Fruit fly (Drosophila melanogaster) whole organism, embryonic: ENCODE measurements around the gene CG14221.

Source experiments
- CG10147 ChIP-seq: fragments of 200-800 bp; sonication (Bioruptor generic); optimal IDR thresholded peaks from 2 replicates; lab custom pipeline; 2019; ENCODE audit warnings: missing biosample characterization, mild to moderate bottlenecking, missing genetic modification characterization, moderate library complexity
- CG11085 ChIP-seq: fragments of 200-800 bp; sonication (Bioruptor generic); IDR thresholded peaks from 2 replicates; pipeline ENCODE4 v1.3.6; 2022; ENCODE audit warnings: missing biosample characterization, missing genetic modification characterization
- CG12155 ChIP-seq: fragments of 200-800 bp; sonication (Bioruptor generic); optimal IDR thresholded peaks from 3 replicates; lab custom pipeline; 2016; ENCODE audit warnings: missing biosample characterization, missing genetic modification characterization
- CG12236 ChIP-seq: fragments of 200-800 bp; sonication (Bioruptor generic); optimal IDR thresholded peaks from 2 replicates; lab custom pipeline; 2016; ENCODE audit warnings: missing biosample characterization, missing genetic modification characterization
- CG12769 ChIP-seq: fragments of 200-800 bp; sonication (Bioruptor generic); optimal IDR thresholded peaks from 2 replicates; lab custom pipeline; 2019; ENCODE audit warnings: missing biosample characterization, mild to moderate bottlenecking, missing genetic modification characterization, moderate library complexity
- CG15479 ChIP-seq: fragments of 200-800 bp; sonication (Bioruptor generic); optimal IDR thresholded peaks from 3 replicates; lab custom pipeline; 2019; ENCODE audit warnings: missing biosample characterization, mild to moderate bottlenecking, missing genetic modification characterization, moderate library complexity
- CG1602 ChIP-seq: fragments of 200-800 bp; sonication (Bioruptor generic); optimal IDR thresholded peaks from 3 replicates; lab custom pipeline; 2016; ENCODE audit warnings: missing biosample characterization, missing genetic modification characterization
- CG17186 ChIP-seq: fragments of 200-800 bp; sonication (Bioruptor generic); optimal IDR thresholded peaks from 3 replicates; lab custom pipeline; 2017; ENCODE audit warnings: missing biosample characterization, missing genetic modification reagents, missing genetic modification characterization
- CG17612 ChIP-seq: fragments of 200-800 bp; sonication (Bioruptor generic); IDR thresholded peaks from 2 replicates; pipeline ENCODE4 v1.3.6; 2022; ENCODE audit warnings: missing biosample characterization, missing genetic modification characterization
- CG1832 ChIP-seq: fragments of 200-800 bp; sonication (Bioruptor generic); optimal IDR thresholded peaks from 2 replicates; lab custom pipeline; 2017; ENCODE audit warnings: missing biosample characterization, mild to moderate bottlenecking, missing genetic modification characterization, inconsistent platforms
- CG2678 ChIP-seq: fragments of 200-800 bp; sonication (Bioruptor generic); optimal IDR thresholded peaks from 3 replicates; lab custom pipeline; 2019; ENCODE audit warnings: missing biosample characterization, mild to moderate bottlenecking, missing genetic modification characterization, moderate library complexity
- CG3163 ChIP-seq: fragments of 200-800 bp; sonication (Bioruptor generic); optimal IDR thresholded peaks from 3 replicates; lab custom pipeline; 2016; ENCODE audit warnings: missing biosample characterization, missing genetic modification characterization
- CG33557 ChIP-seq: fragments of 200-800 bp; sonication (Bioruptor generic); optimal IDR thresholded peaks from 2 replicates; lab custom pipeline; 2019; ENCODE audit warnings: missing biosample characterization, mild to moderate bottlenecking, missing genetic modification characterization, moderate library complexity
- CG4424 ChIP-seq: fragments of 200-800 bp; sonication (Bioruptor generic); optimal IDR thresholded peaks from 3 replicates; lab custom pipeline; 2016; ENCODE audit warnings: missing biosample characterization, missing genetic modification characterization
- CG6683 ChIP-seq: fragments of 200-800 bp; sonication (Bioruptor generic); optimal IDR thresholded peaks from 2 replicates; lab custom pipeline; 2017; ENCODE audit warnings: missing biosample characterization, mild to moderate bottlenecking, missing genetic modification characterization, missing genetic modification reagents
- CoRest ChIP-seq: fragments of 200-800 bp; sonication (Bioruptor generic); optimal IDR thresholded peaks from 3 replicates; lab custom pipeline; 2018; ENCODE audit warnings: missing biosample characterization, mild to moderate bottlenecking, missing genetic modification characterization, moderate library complexity
- Dip3 ChIP-seq: fragments of 200-800 bp; sonication (Bioruptor generic); optimal IDR thresholded peaks from 3 replicates; lab custom pipeline; 2016; ENCODE audit warnings: missing biosample characterization, missing genetic modification characterization
- Dp ChIP-seq: fragments of 200-800 bp; sonication (Bioruptor generic); optimal IDR thresholded peaks from 2 replicates; lab custom pipeline; 2018; ENCODE audit warnings: missing biosample characterization, mild to moderate bottlenecking, missing genetic modification characterization, moderate library complexity
- Drgx ChIP-seq: fragments of 200-800 bp; sonication (Bioruptor generic); IDR thresholded peaks from 2 replicates; pipeline ENCODE4 v1.3.6; 2022; ENCODE audit warnings: missing biosample characterization, missing genetic modification characterization
- Ets97D ChIP-seq: fragments of 200-800 bp; sonication (Bioruptor generic); optimal IDR thresholded peaks from 3 replicates; lab custom pipeline; 2016; ENCODE audit warnings: missing biosample characterization, missing genetic modification characterization
- GATAe ChIP-seq: fragments of 200-800 bp; sonication (Bioruptor generic); conservative IDR thresholded peaks from 2 replicates; pipeline ENCODE4 v1.3.6; 2022; ENCODE audit warnings: missing biosample characterization, missing genetic modification characterization
- HHEX ChIP-seq: fragments of 200-800 bp; sonication (Bioruptor generic); optimal IDR thresholded peaks from 3 replicates; lab custom pipeline; 2017; ENCODE audit warnings: missing biosample characterization, mild to moderate bottlenecking, missing genetic modification characterization, missing genetic modification reagents
- HmgZ ChIP-seq: fragments of 200-800 bp; sonication (Bioruptor generic); optimal IDR thresholded peaks from 2 replicates; lab custom pipeline; 2018; ENCODE audit warnings: missing biosample characterization, mild to moderate bottlenecking, missing genetic modification characterization
- Hr51 ChIP-seq, 2 experiments: fragments of 200-800 bp; sonication (Bioruptor generic); optimal IDR thresholded peaks; 2 replicates in 1 of 2; 3 replicates in 1 of 2; lab custom pipeline; 2016 to 2018; ENCODE audit warnings: missing biosample characterization in 2 of 2, missing genetic modification characterization in 2 of 2, mild to moderate bottlenecking in 1 of 2, moderate library complexity in 1 of 2
- Hr78 ChIP-seq, 2 experiments: fragments of 200-800 bp in 1 of 2; fragments of >200 bp in 1 of 2; sonication (Bioruptor generic) in 1 of 2; optimal IDR thresholded peaks; 2 replicates each; lab custom pipeline; 2017 to 2019; ENCODE audit warnings: missing biosample characterization in 2 of 2, missing genetic modification characterization in 2 of 2, mild to moderate bottlenecking in 1 of 2, moderate library complexity in 1 of 2
- Lhr ChIP-seq: fragments of 200-800 bp; sonication (Bioruptor generic); optimal IDR thresholded peaks from 3 replicates; lab custom pipeline; 2017; ENCODE audit warnings: mild to moderate bottlenecking, missing biosample characterization, missing genetic modification reagents, missing genetic modification characterization
- Max ChIP-seq: fragments of 200-800 bp; sonication (Bioruptor generic); optimal IDR thresholded peaks from 2 replicates; lab custom pipeline; 2016; ENCODE audit warnings: missing biosample characterization, mild to moderate bottlenecking, missing genetic modification characterization
- Med ChIP-seq: fragments of 200-800 bp; sonication (Bioruptor generic); peaks from one replicate; lab custom pipeline; 2016; ENCODE audit warnings: missing biosample characterization, missing genetic modification characterization, mild to moderate bottlenecking, inconsistent platforms, moderate library complexity
- Side ChIP-seq: fragments of 200-800 bp; sonication (Bioruptor generic); optimal IDR thresholded peaks from 2 replicates; lab custom pipeline; 2016; ENCODE audit warnings: missing biosample characterization, missing genetic modification characterization
- Sox100B ChIP-seq: fragments of 200-800 bp; sonication (Bioruptor generic); optimal IDR thresholded peaks from 3 replicates; lab custom pipeline; 2018; ENCODE audit warnings: missing biosample characterization, mild to moderate bottlenecking, missing genetic modification characterization
- bcd ChIP-seq: fragments of 200-800 bp; sonication (Bioruptor generic); optimal IDR thresholded peaks from 2 replicates; lab custom pipeline; 2017; ENCODE audit warnings: missing biosample characterization, mild to moderate bottlenecking, missing genetic modification characterization
- chm ChIP-seq: fragments of 200-800 bp; sonication (Bioruptor generic); IDR thresholded peaks from 2 replicates; pipeline ENCODE4 v1.3.6; 2022; ENCODE audit warnings: missing biosample characterization, missing genetic modification characterization
- ci ChIP-seq: fragments of 200-800 bp; sonication (Bioruptor generic); IDR thresholded peaks from 3 replicates; pipeline ENCODE4 v1.3.6; 2022; ENCODE audit warnings: missing biosample characterization, missing genetic modification characterization
- eve ChIP-seq, 2 experiments: fragments of >200 bp; optimal IDR thresholded peaks; 2 replicates each; lab custom pipeline; 2017; ENCODE audit warnings: missing biosample characterization in 2 of 2, missing genetic modification characterization in 2 of 2
- exex ChIP-seq: fragments of 200-800 bp; sonication (Bioruptor generic); optimal IDR thresholded peaks from 4 replicates; lab custom pipeline; 2018; ENCODE audit warnings: missing biosample characterization, mild to moderate bottlenecking, missing genetic modification characterization, moderate library complexity
- fd64A ChIP-seq: fragments of 200-800 bp; sonication (Bioruptor generic); optimal IDR thresholded peaks from 3 replicates; lab custom pipeline; 2018; ENCODE audit warnings: missing biosample characterization, mild to moderate bottlenecking, missing genetic modification characterization
- gcm ChIP-seq: fragments of 200-800 bp; sonication (Bioruptor generic); optimal IDR thresholded peaks from 2 replicates; lab custom pipeline; 2019; ENCODE audit warnings: missing biosample characterization, mild to moderate bottlenecking, missing genetic modification characterization, moderate library complexity
- hbn ChIP-seq: fragments of 200-800 bp; sonication (Bioruptor generic); IDR thresholded peaks from 2 replicates; pipeline ENCODE4 v1.3.6; 2022; ENCODE audit warnings: missing biosample characterization, missing genetic modification characterization; ENCODE audit not compliant: partially characterized antibody
- hkb ChIP-seq, 2 experiments: fragments of 200-800 bp in 1 of 2; fragments of >200 bp in 1 of 2; sonication (Bioruptor generic) in 1 of 2; IDR thresholded peaks in 1 of 2; optimal IDR thresholded peaks in 1 of 2; 2 replicates each; pipeline versions ENCODE4 v1.3.6 to Lab custom; 2017 to 2022; ENCODE audit warnings: missing biosample characterization in 1 of 2, missing genetic modification characterization in 1 of 2
- pan ChIP-seq, 4 experiments: fragments of >200 bp in 3 of 4; fragments of 200-800 bp in 1 of 4; sonication (Bioruptor generic) in 1 of 4; optimal IDR thresholded peaks in 3 of 4; IDR thresholded peaks in 1 of 4; 2 replicates each; pipeline versions ENCODE4 v1.3.6 to Lab custom; 2017 to 2022; ENCODE audit warnings: missing biosample characterization in 2 of 4, missing genetic modification characterization in 2 of 4, mixed read lengths in 1 of 4
- ro ChIP-seq: fragments of 200-800 bp; sonication (Bioruptor generic); IDR thresholded peaks from 2 replicates; pipeline ENCODE4 v1.3.6; 2022; ENCODE audit warnings: missing biosample characterization, missing genetic modification characterization
- schlank ChIP-seq: fragments of 200-800 bp; sonication (Bioruptor generic); optimal IDR thresholded peaks from 2 replicates; lab custom pipeline; 2018; ENCODE audit warnings: missing biosample characterization, mild to moderate bottlenecking, missing genetic modification characterization
- scrt ChIP-seq: fragments of 200-800 bp; sonication (Bioruptor generic); optimal IDR thresholded peaks from 2 replicates; lab custom pipeline; 2018; ENCODE audit warnings: missing biosample characterization, mild to moderate bottlenecking, missing genetic modification characterization, moderate library complexity
- seq ChIP-seq: fragments of 200-800 bp; sonication (Bioruptor generic); IDR thresholded peaks from 2 replicates; pipeline ENCODE4 v1.3.6; 2022; ENCODE audit warnings: missing biosample characterization, missing genetic modification characterization
- sna ChIP-seq: fragments of 200-800 bp; sonication (Bioruptor generic); IDR thresholded peaks from 2 replicates; pipeline ENCODE4 v1.3.6; 2022; ENCODE audit warnings: missing biosample characterization, missing genetic modification characterization; ENCODE audit not compliant: partially characterized antibody
- sob ChIP-seq: fragments of 200-800 bp; sonication (Bioruptor generic); IDR thresholded peaks from 2 replicates; pipeline ENCODE4 v1.3.6; 2022; ENCODE audit warnings: missing biosample characterization, missing genetic modification characterization
- sqz ChIP-seq: fragments of 200-800 bp; sonication (Bioruptor generic); optimal IDR thresholded peaks from 3 replicates; lab custom pipeline; 2018; ENCODE audit warnings: missing biosample characterization, mild to moderate bottlenecking, missing genetic modification characterization
- tx ChIP-seq: fragments of 200-800 bp; sonication (Bioruptor generic); optimal IDR thresholded peaks from 2 replicates; lab custom pipeline; 2016; ENCODE audit warnings: missing biosample characterization, missing genetic modification characterization
- vnd ChIP-seq: fragments of 200-800 bp; sonication (Bioruptor generic); IDR thresholded peaks from 3 replicates; pipeline ENCODE4 v1.3.6; 2022; ENCODE audit warnings: missing biosample characterization, missing genetic modification characterization; ENCODE audit not compliant: partially characterized antibody

CG14221 gene

dm6 chrX:19631365-19631832 lies 10.4 kb upstream of the CG14221 start (continued):
- TF ChIP-seq schlank (tag; lab: Kevin White, UChicago) (no peak), seq (GFP tag; lab: Robert Waterston, UW) (no peak), CG3163 (GFP tag; lab: Kevin White, UChicago) (no peak), CG12769 (tag; lab: Kevin White, UChicago) (no peak), Drgx (peak; percentile 41; the same call in 1 of the 2 replicates), CG15479 (GFP tag; lab: Kevin White, UChicago) (peak; percentile 55), CG17612 (GFP tag; lab: Robert Waterston, UW) (no peak), CG33557 (no peak), Side (GFP tag; lab: Kevin White, UChicago) (no peak), HHEX (GFP tag; lab: Kevin White, UChicago) (no peak), CG12236 (no peak), vnd (GFP tag; lab: Robert Waterston, UW) (no peak), Hr78 (GFP tag; optimal IDR thresholded peaks at IDR 0.05; lab: Kevin White, UChicago) (no peak), CG11085 (GFP tag; lab: Robert Waterston, UW) (no peak), CG2678 (tag; lab: Kevin White, UChicago) (no peak), Lhr (no peak), scrt (GFP tag; lab: Kevin White, UChicago) (no peak), hkb (optimal IDR thresholded peaks at IDR 0.05; lab: Kevin White, UChicago) (no peak), hkb (GFP tag; IDR thresholded peaks at IDR 0.05; lab: Robert Waterston, UW) (no peak), CG6683 (GFP tag; lab: Kevin White, UChicago) (no peak), Sox100B (GFP tag; lab: Kevin White, UChicago) (no peak), CG1832 (GFP tag; lab: Kevin White, UChicago) (no peak), CG1602 (no peak), CG4424 (GFP tag; lab: Kevin White, UChicago) (no peak), bcd (no peak), sob (GFP tag; lab: Robert Waterston, UW) (no peak), Ets97D (no peak), CG10147 (GFP tag; lab: Kevin White, UChicago) (no peak), fd64A (GFP tag; lab: Kevin White, UChicago) (no peak), CG17186 (no peak), chm (no peak), sqz (GFP tag; lab: Kevin White, UChicago) (no peak), Dp (GFP tag; lab: Kevin White, UChicago) (no peak), eve (GFP tag; optimal IDR thresholded peaks at IDR 0.05; lab: Kevin White, UChicago) (no peak), Hr51 (GFP tag; optimal IDR thresholded peaks at IDR 0.05; lab: Kevin White, UChicago) (no peak), Med (GFP tag; lab: Kevin White, UChicago) (no peak), CG12155 (peak; percentile 51), ci (GFP tag; lab: Robert Waterston, UW) (peak; percentile 70; the same call in 2 of the 3 replicates), gcm (GFP tag; lab: Kevin White, UChicago) (no peak), Dip3 (GFP tag; lab: Kevin White, UChicago) (no peak), pan (optimal IDR thresholded peaks at IDR 0.05; lab: Kevin White, UChicago) (no peak), pan (GFP tag; optimal IDR thresholded peaks at IDR 0.05 in 1 of 2, IDR thresholded peaks at IDR 0.05 in 1 of 2) (no peak), HmgZ (tag; lab: Kevin White, UChicago) (peak; percentile 11), CoRest (tag; lab: Kevin White, UChicago) (no peak), tx (no peak), GATAe (no peak), hbn (GFP tag; lab: Robert Waterston, UW) (no peak), ro (GFP tag; lab: Robert Waterston, UW) (no peak), exex (tag; lab: Kevin White, UChicago) (no peak), Max (GFP tag; lab: Kevin White, UChicago) (no peak), sna (GFP tag; lab: Robert Waterston, UW) (no peak)
